Worm (Caenorhabditis elegans) whole organism, late embryonic: ENCODE data around the gene F40G12.6.

Source experiments
- K02D7.2 ChIP-seq: sonication (generic microtip); optimal IDR thresholded peaks from 2 replicates; lab custom pipeline; 2017; ENCODE audit warnings: mild to moderate bottlenecking, missing genetic modification characterization, missing compliant biosample characterization
- ahr-1 ChIP-seq: sonication (generic microtip); optimal IDR thresholded peaks from 2 replicates; lab custom pipeline; 2016; ENCODE audit warnings: missing genetic modification characterization, missing compliant biosample characterization
- ama-1 ChIP-seq: fragments of 150-350 bp; optimal IDR thresholded peaks from 2 replicates; lab custom pipeline; 2014
- ceh-9 ChIP-seq: sonication (generic microtip); optimal IDR thresholded peaks from 2 replicates; lab custom pipeline; 2016; ENCODE audit warnings: mild to moderate bottlenecking, missing genetic modification characterization, inconsistent platforms, missing compliant biosample characterization
- fkh-10 ChIP-seq: fragments of 150-350 bp; optimal IDR thresholded peaks from 2 replicates; lab custom pipeline; 2014; ENCODE audit warnings: missing biosample characterization, missing genetic modification reagents, missing genetic modification characterization
- nfya-1 ChIP-seq: sonication (generic microtip); optimal IDR thresholded peaks from 2 replicates; lab custom pipeline; 2017; ENCODE audit warnings: missing genetic modification characterization, mild to moderate bottlenecking, missing compliant biosample characterization, antibody characterized with exemption, moderate library complexity
- nhr-232 ChIP-seq: sonication (generic microtip); optimal IDR thresholded peaks from 2 replicates; lab custom pipeline; 2016; ENCODE audit warnings: missing genetic modification characterization, missing compliant biosample characterization
- pat-9 ChIP-seq: fragments of 200-800 bp; sonication (Bioruptor generic); optimal IDR thresholded peaks from 2 replicates; lab custom pipeline; 2018; ENCODE audit warnings: mild to moderate bottlenecking, missing genetic modification characterization, moderate library complexity, missing compliant biosample characterization
- pax-1 ChIP-seq: fragments of 150-350 bp; optimal IDR thresholded peaks from 2 replicates; lab custom pipeline; 2014; ENCODE audit warnings: missing biosample characterization, missing genetic modification characterization
- pqm-1 ChIP-seq: sonication (generic microtip); optimal IDR thresholded peaks from 2 replicates; lab custom pipeline; 2016; ENCODE audit warnings: missing genetic modification characterization, missing compliant biosample characterization
- tbx-2 ChIP-seq: sonication (generic microtip); optimal IDR thresholded peaks from 2 replicates; lab custom pipeline; 2016; ENCODE audit warnings: missing genetic modification characterization, missing compliant biosample characterization
- tbx-7 ChIP-seq: sonication (generic microtip); optimal IDR thresholded peaks from 2 replicates; lab custom pipeline; 2016; ENCODE audit warnings: missing genotype, missing genetic modification characterization, missing compliant biosample characterization

DNA sequence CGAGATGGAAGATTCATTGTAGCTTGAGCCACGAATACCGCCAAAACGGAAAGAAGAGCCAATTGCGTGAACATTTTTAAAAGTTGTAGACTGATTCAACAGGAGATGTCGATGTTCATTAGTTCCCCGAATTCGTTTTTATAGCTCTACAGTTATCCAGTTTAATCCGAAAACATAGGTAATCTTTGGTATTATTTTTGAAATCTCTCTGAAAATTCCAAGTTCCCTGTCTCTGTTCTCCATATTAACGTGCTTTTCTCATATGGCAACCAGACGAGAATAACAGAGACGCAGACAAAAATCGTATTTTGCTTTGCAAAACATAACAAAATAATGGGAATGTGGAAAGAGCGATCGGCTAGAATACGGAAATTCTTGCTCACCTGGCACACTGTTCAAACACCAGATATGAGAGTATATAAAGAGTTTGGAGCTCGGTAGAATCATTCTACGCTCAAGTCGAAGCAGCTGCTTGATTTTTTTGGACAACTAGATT, 26.7 kb upstream of the F40G12.6 start, which contains the start of the genes spig-3 and F14D7.12:
- no peak for TF ChIP-seq fkh-10 (GFP tag; lab: Kevin White, UChicago)
- no peak for TF ChIP-seq ama-1 (lab: Kevin White, UChicago)
- no peak for TF ChIP-seq nhr-232 (tag; lab: Kevin White, UChicago)
- TF ChIP-seq K02D7.2 (tag; lab: Kevin White, UChicago), result no peak
- no peak for TF ChIP-seq nfya-1 (tag; lab: Kevin White, UChicago)
- no peak for TF ChIP-seq pax-1 (tag; lab: Kevin White, UChicago)
- TF ChIP-seq pqm-1 (tag; lab: Kevin White, UChicago), result no peak
- no peak for TF ChIP-seq tbx-2 (tag; lab: Kevin White, UChicago)
- no peak for TF ChIP-seq pat-9 (tag; lab: Kevin White, UChicago)
- no peak for TF ChIP-seq ceh-9 (tag; lab: Kevin White, UChicago)
- TF ChIP-seq tbx-7, result no peak
- TF ChIP-seq ahr-1 (tag; lab: Kevin White, UChicago), result no peak
